Worm (Caenorhabditis elegans): ENCODE data around the gene F14F3.5.
A peak's percentile ranks its signal among the peaks of the same experiment; 100 is the strongest.

Gene F14F3.5

DNA sequence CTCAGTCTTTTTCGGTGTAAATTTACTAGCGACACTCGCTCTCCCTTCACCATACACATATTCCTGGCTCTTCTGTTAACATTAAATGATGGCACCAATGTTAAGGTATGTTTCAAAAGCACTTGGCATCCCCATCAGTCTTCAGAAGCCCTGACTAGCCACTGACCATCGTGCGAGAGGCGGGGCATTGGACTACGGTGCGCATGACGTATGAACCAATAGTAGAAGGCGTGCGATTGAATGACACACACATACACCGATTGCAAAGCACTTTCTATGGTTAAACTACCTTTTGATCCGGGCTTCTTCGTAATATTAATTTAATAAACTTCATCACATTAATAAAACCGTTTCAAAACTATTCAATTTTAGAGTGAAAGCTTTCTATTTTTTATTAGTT lies 23.8 kb downstream of the F14F3.5 start:
- TF ChIP-seq lsy-2 (tag; optimal IDR thresholded peaks at IDR 0.05) (peak; percentile 85), nhr-28 (tag; optimal IDR thresholded peaks at IDR 0.05) (no peak)

DNA sequence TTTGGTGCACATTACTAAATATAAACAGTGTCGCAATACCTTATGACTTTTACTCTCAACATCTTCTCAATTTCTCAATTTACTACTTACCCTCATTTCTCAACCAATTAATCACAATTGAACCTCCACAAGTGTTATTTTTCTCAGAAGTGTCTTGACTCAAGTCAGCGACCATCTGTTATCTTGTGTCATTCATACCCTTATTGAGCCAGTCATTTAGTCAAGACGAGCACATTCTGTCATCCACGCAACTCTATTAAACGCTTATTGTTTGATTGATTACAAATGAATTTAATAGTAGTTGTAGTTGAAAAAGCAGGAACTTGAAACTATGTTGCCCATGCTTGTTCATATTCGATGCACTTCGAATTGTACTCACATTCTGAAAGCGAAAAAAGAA lies 25.6 kb downstream of the F14F3.5 start:
- no peak for TF ChIP-seq flh-1 (GFP tag; optimal IDR thresholded peaks at IDR 0.05)
- TF ChIP-seq nhr-28 (tag; optimal IDR thresholded peaks at IDR 0.05), result no peak
- TF ChIP-seq nhr-237 (tag; optimal IDR thresholded peaks at IDR 0.05), result no peak
- no peak for TF ChIP-seq snpc-4 (tag; optimal IDR thresholded peaks at IDR 0.05)
- no peak for TF ChIP-seq elt-1 (tag; optimal IDR thresholded peaks at IDR 0.05; ENCODE audit: borderline replicate concordance, insufficient read depth)
- TF ChIP-seq drap-1 (GFP tag; optimal IDR thresholded peaks at IDR 0.05), result no peak
- no peak for TF ChIP-seq unc-39 (tag; optimal IDR thresholded peaks at IDR 0.05)
- no peak for TF ChIP-seq lsy-2 (tag; optimal IDR thresholded peaks at IDR 0.05)
- TF ChIP-seq lin-32 (GFP tag; optimal IDR thresholded peaks at IDR 0.05), result no peak
- TF ChIP-seq mab-5 (tag; optimal IDR thresholded peaks at IDR 0.05), result no peak
- TF ChIP-seq M03D4.4 (tag; optimal IDR thresholded peaks at IDR 0.05), result no peak
- TF ChIP-seq ces-1 (GFP tag; optimal IDR thresholded peaks at IDR 0.05), result peak; percentile 15
- no peak for TF ChIP-seq ceh-39 (tag; optimal IDR thresholded peaks at IDR 0.05)
- no peak for TF ChIP-seq ceh-83 (GFP tag; optimal IDR thresholded peaks at IDR 0.05)
- TF ChIP-seq elt-3 (tag; optimal IDR thresholded peaks at IDR 0.05), result no peak
- peak; percentile 74 for TF ChIP-seq cnd-1 (tag; optimal IDR thresholded peaks at IDR 0.05)
- TF ChIP-seq pha-4 (tag; optimal IDR thresholded peaks at IDR 0.05), result no peak
- no peak for TF ChIP-seq ceh-43 (GFP tag; optimal IDR thresholded peaks at IDR 0.05)
- TF ChIP-seq sem-2 (GFP tag; optimal IDR thresholded peaks at IDR 0.05), result no peak
- peak; percentile 69 for TF ChIP-seq nhr-2 (tag; optimal IDR thresholded peaks at IDR 0.05)

ce11 chrX:10499590-10499989 lies 29.4 kb downstream of the F14F3.5 start, which contains the start of gene vab-3:
Gene vab-3 (plus strand): TSS chrX:10499890.
- TF ChIP-seq unc-62 (GFP tag; optimal IDR thresholded peaks at IDR 0.05) (no peak), mls-2 (tag; optimal IDR thresholded peaks at IDR 0.05) (no peak), sptf-1 (tag; optimal IDR thresholded peaks at IDR 0.05) (no peak), zip-8 (tag; optimal IDR thresholded peaks at IDR 0.05) (no peak), ceh-39 (tag; optimal IDR thresholded peaks at IDR 0.05) (no peak), mep-1 (tag; optimal IDR thresholded peaks at IDR 0.05) (no peak), unc-120 (tag; optimal IDR thresholded peaks at IDR 0.05; ENCODE audit: poor library complexity, severe bottlenecking) (no peak), bed-3 (GFP tag; optimal IDR thresholded peaks at IDR 0.05) (no peak), drap-1 (GFP tag; optimal IDR thresholded peaks at IDR 0.05) (no peak), lsy-2 (tag; optimal IDR thresholded peaks at IDR 0.05) (no peak), tbx-8 (GFP tag; optimal IDR thresholded peaks at IDR 0.05) (no peak), nhr-12 (tag; optimal IDR thresholded peaks at IDR 0.05) (no peak), ceh-83 (GFP tag; optimal IDR thresholded peaks at IDR 0.05) (no peak), nhr-2 (tag; optimal IDR thresholded peaks at IDR 0.05) (no peak), blmp-1 (tag; optimal IDR thresholded peaks at IDR 0.05) (no peak), sem-2 (GFP tag; optimal IDR thresholded peaks at IDR 0.05) (no peak), ceh-43 (GFP tag; optimal IDR thresholded peaks at IDR 0.05) (no peak), nhr-76 (tag; optimal IDR thresholded peaks at IDR 0.05) (no peak)

DNA sequence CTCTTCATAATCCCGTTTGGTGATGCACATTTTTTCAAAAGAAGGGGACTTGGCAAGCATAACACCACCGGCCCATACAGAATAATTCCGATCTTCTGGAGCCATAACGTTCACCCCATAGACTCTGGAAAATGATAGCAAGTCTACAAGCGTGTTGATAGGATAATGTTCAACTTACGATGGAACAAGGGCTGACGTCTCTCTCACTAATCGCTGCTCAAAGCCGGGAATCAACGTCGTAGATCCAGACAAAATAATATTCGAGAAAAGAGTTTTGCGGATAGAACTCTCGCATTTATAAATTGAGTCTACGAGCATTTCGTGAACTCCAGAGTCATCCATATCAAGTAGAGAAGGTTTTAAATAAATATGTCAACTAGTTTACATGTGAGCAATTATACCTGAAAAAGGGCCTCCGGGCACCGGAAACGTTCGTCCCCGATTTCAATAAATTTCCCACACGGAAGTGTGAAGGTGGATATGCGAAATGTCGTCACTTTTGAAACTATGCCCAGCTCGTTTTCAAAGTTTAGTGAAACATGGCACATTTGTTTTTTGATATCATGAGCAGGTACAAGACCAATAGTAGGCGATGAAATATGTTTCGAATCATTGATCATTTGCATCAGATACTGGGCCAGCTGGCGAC lies 37.0 kb downstream of the F14F3.5 start:
- TF ChIP-seq sem-2 (GFP tag; optimal IDR thresholded peaks at IDR 0.05) (no peak), unc-62 (GFP tag; optimal IDR thresholded peaks at IDR 0.05) (no peak), unc-39 (tag; optimal IDR thresholded peaks at IDR 0.05) (no peak)

- no peak for TF ChIP-seq bed-3 (GFP tag; optimal IDR thresholded peaks at IDR 0.05)
- no peak for TF ChIP-seq nhr-2 (tag; optimal IDR thresholded peaks at IDR 0.05)
- no peak for TF ChIP-seq tbx-8 (GFP tag; optimal IDR thresholded peaks at IDR 0.05)
- TF ChIP-seq elt-1 (tag; optimal IDR thresholded peaks at IDR 0.05; ENCODE audit: borderline replicate concordance, insufficient read depth), result no peak
- no peak for TF ChIP-seq sem-2 (GFP tag; optimal IDR thresholded peaks at IDR 0.05)
- no peak for TF ChIP-seq lin-32 (GFP tag; optimal IDR thresholded peaks at IDR 0.05)
Measured at ce11 chrX:10491044-10491443, 38.0 kb downstream of the F14F3.5 start, which contains the start of gene C33D3.5. Gene C33D3.5 (plus strand): TSS chrX:10491344.
